Worm (Caenorhabditis elegans): ENCODE data around the gene C32H11.4.

C32H11.4 gene

ce11 chrIV:12894996-12895395, 26.1 kb upstream of the C32H11.4 start, which contains the start of gene K08D8.11:
K08D8.11 (plus strand) TSS chrIV:12895296.
- TF ChIP-seq F55B11.4 (tag; optimal IDR thresholded peaks at IDR 0.05; ENCODE audit: borderline replicate concordance, insufficient read depth) (no peak), F39B2.1 (GFP tag; IDR thresholded peaks at IDR 0.05) (no peak), snpc-4 (GFP tag; optimal IDR thresholded peaks at IDR 0.05) (no peak), snpc-4 (tag; optimal IDR thresholded peaks at IDR 0.05) (no peak), mes-4 (tag; optimal IDR thresholded peaks at IDR 0.05) (no peak), chd-7 (tag; optimal IDR thresholded peaks at IDR 0.05) (no peak), somi-1 (GFP tag; optimal IDR thresholded peaks at IDR 0.05) (no peak)

ce11 chrIV:12896371-12896882, 24.6 kb upstream of the C32H11.4 start, which contains the start of gene K08D8.7:
K08D8.7 (plus strand) TSS chrIV:12896832.
- TF ChIP-seq B0261.1 (tag; optimal IDR thresholded peaks at IDR 0.05): no peak
- no peak for TF ChIP-seq egl-18 (GFP tag; IDR thresholded peaks at IDR 0.05)
- no peak for TF ChIP-seq ama-1 (optimal IDR thresholded peaks at IDR 0.05)
- TF ChIP-seq ama-1 (GFP tag; optimal IDR thresholded peaks at IDR 0.05): no peak
- no peak for TF ChIP-seq tbp1 (GFP tag; optimal IDR thresholded peaks at IDR 0.05)
- peak; percentile 21 for TF ChIP-seq nhr-80 (tag; optimal IDR thresholded peaks at IDR 0.05)
- TF ChIP-seq K11D2.4 (GFP tag; IDR thresholded peaks at IDR 0.05): no peak
- no peak for TF ChIP-seq repo-1 (tag; optimal IDR thresholded peaks at IDR 0.05)

- TF ChIP-seq cebp-1 (GFP tag; IDR thresholded peaks at IDR 0.05) (peak; percentile 57; the same call in 1 of the 2 replicates), cebp-1 (tag; optimal IDR thresholded peaks at IDR 0.05) (peak; percentile 79), B0019.2 (GFP tag; conservative IDR thresholded peaks at IDR 0.05) (no peak), ama-1 (optimal IDR thresholded peaks at IDR 0.05) (no peak), ama-1 (GFP tag; optimal IDR thresholded peaks at IDR 0.05) (no peak)
Observed at ce11 chrIV:12897146-12897545, 23.9 kb upstream of the C32H11.4 start.

ce11 chrIV:12898823-12899222, 22.2 kb upstream of the C32H11.4 start:
- TF ChIP-seq cebp-1 (GFP tag; IDR thresholded peaks at IDR 0.05): no peak
- TF ChIP-seq cebp-1 (tag; optimal IDR thresholded peaks at IDR 0.05): peak; percentile 37
- TF ChIP-seq him-1 (tag; optimal IDR thresholded peaks at IDR 0.05): no peak

ce11 chrIV:12899392-12899791, 21.7 kb upstream of the C32H11.4 start, which contains the start of gene K08D8.9:
K08D8.9 (plus strand) TSS chrIV:12899692.
- TF ChIP-seq F39B2.1 (GFP tag; IDR thresholded peaks at IDR 0.05) (no peak), lsy-27 (tag; optimal IDR thresholded peaks at IDR 0.05; ENCODE audit: borderline replicate concordance, insufficient read depth) (no peak), rpc-1 (optimal IDR thresholded peaks at IDR 0.05) (no peak), rpc-1 (tag; optimal IDR thresholded peaks at IDR 0.05) (no peak), hmg-1.2 (GFP tag; IDR thresholded peaks at IDR 0.05) (no peak), Y67H2A.10 (GFP tag; conservative IDR thresholded peaks at IDR 0.05) (no peak), snpc-4 (GFP tag; optimal IDR thresholded peaks at IDR 0.05) (no peak), snpc-4 (tag; optimal IDR thresholded peaks at IDR 0.05) (no peak), rcor-1 (GFP tag; IDR thresholded peaks at IDR 0.05) (no peak), fkh-3 (tag; optimal IDR thresholded peaks at IDR 0.05) (no peak), sptf-2 (GFP tag; optimal IDR thresholded peaks at IDR 0.05) (no peak), nhr-179 (tag; optimal IDR thresholded peaks at IDR 0.05) (no peak), xnd-1 (tag; optimal IDR thresholded peaks at IDR 0.05) (no peak), ceh-40 (GFP tag; IDR thresholded peaks at IDR 0.05) (no peak), madf-3 (GFP tag; IDR thresholded peaks at IDR 0.05) (no peak), bed-2 (GFP tag; IDR thresholded peaks at IDR 0.05) (no peak), egrh-3 (GFP tag; IDR thresholded peaks at IDR 0.05) (no peak), dpff-1 (tag; optimal IDR thresholded peaks at IDR 0.05) (no peak), mxl-1 (tag; optimal IDR thresholded peaks at IDR 0.05) (no peak), B0261.1 (tag; optimal IDR thresholded peaks at IDR 0.05) (no peak)

All from whole organism, young adult.